Fruit fly (Drosophila melanogaster) whole organism, embryonic: ENCODE data around the gene CG10984.

Experiments
- Ada2b ChIP-seq: fragments of 200-800 bp; sonication (Bioruptor generic); IDR thresholded peaks from 2 replicates; pipeline ENCODE4 v1.3.6; 2022; ENCODE audit warnings: missing biosample characterization, missing genetic modification characterization
- Asciz ChIP-seq: fragments of 200-800 bp; sonication (Bioruptor generic); optimal IDR thresholded peaks from 2 replicates; lab custom pipeline; 2017; ENCODE audit warnings: missing biosample characterization, mild to moderate bottlenecking, missing genetic modification characterization, missing genetic modification reagents
- CG10565 ChIP-seq: fragments of 200-800 bp; sonication (Bioruptor generic); optimal IDR thresholded peaks from 3 replicates; lab custom pipeline; 2016; ENCODE audit warnings: missing biosample characterization, mild to moderate bottlenecking, missing genetic modification characterization
- CG11247 ChIP-seq: fragments of 200-800 bp; sonication (Bioruptor generic); IDR thresholded peaks from 2 replicates; pipeline ENCODE4 v1.3.6; 2022; ENCODE audit warnings: missing biosample characterization, missing genetic modification characterization
- CG11560 ChIP-seq: fragments of 200-800 bp; sonication (Bioruptor generic); IDR thresholded peaks from 3 replicates; pipeline ENCODE4 v1.3.6; 2022; ENCODE audit warnings: missing biosample characterization, missing genetic modification characterization
- CG11695 ChIP-seq: fragments of 200-800 bp; sonication (Bioruptor generic); IDR thresholded peaks from 3 replicates; pipeline ENCODE4 v1.3.6; 2022; ENCODE audit warnings: missing biosample characterization, missing genetic modification characterization
- CG11696 ChIP-seq: fragments of 200-800 bp; sonication (Bioruptor generic); IDR thresholded peaks from 2 replicates; pipeline ENCODE4 v1.3.6; 2022; ENCODE audit warnings: missing biosample characterization, missing genetic modification characterization
- CG12659 ChIP-seq: fragments of 200-800 bp; sonication (Bioruptor generic); optimal IDR thresholded peaks from 3 replicates; lab custom pipeline; 2017; ENCODE audit warnings: mild to moderate bottlenecking, missing biosample characterization, missing genetic modification reagents, missing genetic modification characterization
- CG14050 ChIP-seq: fragments of 200-800 bp; sonication (Bioruptor generic); IDR thresholded peaks from 3 replicates; pipeline ENCODE4 v1.3.6; 2022; ENCODE audit warnings: missing biosample characterization, missing genetic modification characterization
- CG1529 ChIP-seq: fragments of 200-800 bp; sonication (Bioruptor generic); optimal IDR thresholded peaks from 3 replicates; lab custom pipeline; 2018; ENCODE audit warnings: missing biosample characterization, missing genetic modification characterization
- CG1602 ChIP-seq: fragments of 200-800 bp; sonication (Bioruptor generic); optimal IDR thresholded peaks from 3 replicates; lab custom pipeline; 2016; ENCODE audit warnings: missing biosample characterization, missing genetic modification characterization
- CG17328 ChIP-seq: fragments of 200-800 bp; sonication (Bioruptor generic); IDR thresholded peaks from 2 replicates; pipeline ENCODE4 v1.3.6; 2022; ENCODE audit warnings: missing biosample characterization, missing genetic modification characterization
- CG2116 ChIP-seq: fragments of 200-800 bp; sonication (Bioruptor generic); optimal IDR thresholded peaks from 3 replicates; lab custom pipeline; 2018; ENCODE audit warnings: missing biosample characterization, mild to moderate bottlenecking, missing genetic modification characterization
- CG2199 ChIP-seq: fragments of 200-800 bp; sonication (Bioruptor generic); IDR thresholded peaks from 3 replicates; pipeline ENCODE4 v1.3.6; 2022; ENCODE audit warnings: missing biosample characterization, missing genetic modification characterization
- CG30403 ChIP-seq: fragments of 200-800 bp; sonication (Bioruptor generic); optimal IDR thresholded peaks from 3 replicates; lab custom pipeline; 2016; ENCODE audit warnings: missing biosample characterization, missing genetic modification characterization
- CG6254 ChIP-seq: fragments of 200-800 bp; sonication (Bioruptor generic); optimal IDR thresholded peaks from 3 replicates; lab custom pipeline; 2017; ENCODE audit warnings: mild to moderate bottlenecking, missing biosample characterization, missing genetic modification reagents, missing genetic modification characterization
- CG7963 ChIP-seq: fragments of 200-800 bp; sonication (Bioruptor generic); IDR thresholded peaks from 3 replicates; pipeline ENCODE4 v1.3.6; 2022; ENCODE audit warnings: missing biosample characterization, missing genetic modification characterization; ENCODE audit not compliant: partially characterized antibody
- CG8290 ChIP-seq, 3 experiments: fragments of 200-800 bp; sonication (Bioruptor generic); optimal IDR thresholded peaks; 2 replicates each; lab custom pipeline; 2016 to 2019; ENCODE audit warnings: missing biosample characterization in 3 of 3, missing genetic modification characterization in 3 of 3, mild to moderate bottlenecking in 2 of 3, moderate library complexity in 1 of 3
- CG9727 ChIP-seq: fragments of 200-800 bp; sonication (Bioruptor generic); optimal IDR thresholded peaks from 3 replicates; lab custom pipeline; 2017; ENCODE audit warnings: missing biosample characterization, mild to moderate bottlenecking, missing genetic modification characterization
- CG9797 ChIP-seq: fragments of 200-800 bp; sonication (Bioruptor generic); optimal IDR thresholded peaks from 3 replicates; lab custom pipeline; 2018; ENCODE audit warnings: missing biosample characterization, mild to moderate bottlenecking, missing genetic modification characterization
- D19A ChIP-seq: fragments of 200-800 bp; optimal IDR thresholded peaks from 3 replicates; lab custom pipeline; 2019; ENCODE audit warnings: missing biosample characterization, mild to moderate bottlenecking, missing genetic modification characterization, moderate library complexity
- Dip2 ChIP-seq: fragments of 200-800 bp; sonication (Bioruptor generic); IDR thresholded peaks from 2 replicates; pipeline ENCODE4 v1.3.6; 2022; ENCODE audit warnings: missing biosample characterization, missing genetic modification characterization
- Doc3 ChIP-seq: fragments of 200-800 bp; sonication (Bioruptor generic); IDR thresholded peaks from 3 replicates; pipeline ENCODE4 v1.3.6; 2022; ENCODE audit warnings: missing biosample characterization, missing genetic modification characterization; ENCODE audit not compliant: partially characterized antibody
- Dref ChIP-seq: fragments of 200-800 bp; sonication (Bioruptor generic); IDR thresholded peaks from 2 replicates; pipeline ENCODE4 v1.3.6; 2022; ENCODE audit warnings: missing biosample characterization, missing genetic modification characterization
- GATAe ChIP-seq: fragments of 200-800 bp; sonication (Bioruptor generic); conservative IDR thresholded peaks from 2 replicates; pipeline ENCODE4 v1.3.6; 2022; ENCODE audit warnings: missing biosample characterization, missing genetic modification characterization
- Neu2 ChIP-seq: fragments of 200-800 bp; sonication (Bioruptor generic); optimal IDR thresholded peaks from 3 replicates; lab custom pipeline; 2016; ENCODE audit warnings: missing biosample characterization, missing genetic modification characterization, borderline replicate concordance
- Oaz ChIP-seq: fragments of 200-800 bp; sonication (Bioruptor generic); IDR thresholded peaks from 2 replicates; pipeline ENCODE4 v1.3.6; 2022; ENCODE audit warnings: missing biosample characterization, missing genetic modification characterization
- Six4 ChIP-seq: fragments of 200-800 bp; sonication (Bioruptor generic); optimal IDR thresholded peaks from 2 replicates; lab custom pipeline; 2016; ENCODE audit warnings: missing biosample characterization, missing genetic modification characterization
- amos ChIP-seq: fragments of 200-800 bp; sonication (Bioruptor generic); IDR thresholded peaks from 2 replicates; pipeline ENCODE4 v1.3.6; 2022; ENCODE audit warnings: missing biosample characterization, missing genetic modification characterization; ENCODE audit not compliant: partially characterized antibody
- ash1 ChIP-seq: fragments of 200-800 bp; sonication (Bioruptor generic); optimal IDR thresholded peaks from 2 replicates; lab custom pipeline; 2018; ENCODE audit warnings: missing biosample characterization, mild to moderate bottlenecking, missing genetic modification characterization
- chinmo ChIP-seq: fragments of 200-800 bp; sonication (Bioruptor generic); IDR thresholded peaks from 4 replicates; pipeline ENCODE4 v1.3.6; 2022; ENCODE audit warnings: missing biosample characterization, missing genetic modification characterization; ENCODE audit not compliant: partially characterized antibody
- chm ChIP-seq: fragments of 200-800 bp; sonication (Bioruptor generic); IDR thresholded peaks from 2 replicates; pipeline ENCODE4 v1.3.6; 2022; ENCODE audit warnings: missing biosample characterization, missing genetic modification characterization
- ci ChIP-seq: fragments of 200-800 bp; sonication (Bioruptor generic); IDR thresholded peaks from 3 replicates; pipeline ENCODE4 v1.3.6; 2022; ENCODE audit warnings: missing biosample characterization, missing genetic modification characterization
- da ChIP-seq: fragments of 200-800 bp; sonication (Bioruptor generic); optimal IDR thresholded peaks from 2 replicates; lab custom pipeline; 2016; ENCODE audit warnings: missing biosample characterization, missing genetic modification characterization
- dan ChIP-seq: fragments of 200-800 bp; sonication (Bioruptor generic); IDR thresholded peaks from 2 replicates; pipeline ENCODE4 v1.3.6; 2022; ENCODE audit warnings: missing biosample characterization, missing genetic modification characterization
- dpn ChIP-seq, 2 experiments: fragments of 200-800 bp; sonication (Bioruptor generic); optimal IDR thresholded peaks; 3 replicates each; lab custom pipeline; 2016; ENCODE audit warnings: missing biosample characterization in 2 of 2, missing genetic modification characterization in 2 of 2
- exex ChIP-seq: fragments of 200-800 bp; sonication (Bioruptor generic); optimal IDR thresholded peaks from 4 replicates; lab custom pipeline; 2018; ENCODE audit warnings: missing biosample characterization, mild to moderate bottlenecking, missing genetic modification characterization, moderate library complexity
- gfzf ChIP-seq: fragments of 200-800 bp; sonication (Bioruptor generic); optimal IDR thresholded peaks from 2 replicates; lab custom pipeline; 2016; ENCODE audit warnings: missing biosample characterization, mild to moderate bottlenecking, missing genetic modification characterization, moderate library complexity
- grn ChIP-seq: fragments of 200-800 bp; sonication (Bioruptor generic); optimal IDR thresholded peaks from 3 replicates; lab custom pipeline; 2017; ENCODE audit warnings: missing biosample characterization, missing genetic modification characterization
- gro ChIP-seq: fragments of 200-800 bp; sonication (Bioruptor generic); optimal IDR thresholded peaks from 2 replicates; lab custom pipeline; 2016; ENCODE audit warnings: missing biosample characterization, missing genetic modification characterization
- her ChIP-seq: fragments of 200-800 bp; sonication (Bioruptor generic); optimal IDR thresholded peaks from 2 replicates; lab custom pipeline; 2016; ENCODE audit warnings: missing biosample characterization, missing genetic modification characterization
- kay ChIP-seq: fragments of 200-800 bp; sonication (Bioruptor generic); optimal IDR thresholded peaks from 2 replicates; lab custom pipeline; 2016; ENCODE audit warnings: missing biosample characterization, missing genetic modification characterization
- mirr ChIP-seq: fragments of 200-800 bp; sonication (Bioruptor generic); optimal IDR thresholded peaks from 3 replicates; lab custom pipeline; 2018; ENCODE audit warnings: missing biosample characterization, mild to moderate bottlenecking, missing genetic modification characterization
- nau ChIP-seq: fragments of 200-800 bp; sonication (Bioruptor generic); optimal IDR thresholded peaks from 3 replicates; lab custom pipeline; 2017; ENCODE audit warnings: missing biosample characterization, mild to moderate bottlenecking, missing genetic modification characterization, missing genetic modification reagents
- row ChIP-seq: fragments of 200-800 bp; sonication (Bioruptor generic); IDR thresholded peaks from 3 replicates; pipeline ENCODE4 v1.3.6; 2022; ENCODE audit warnings: missing biosample characterization, missing genetic modification characterization
- twi ChIP-seq: fragments of 200-800 bp; optimal IDR thresholded peaks from 2 replicates; lab custom pipeline; 2019; ENCODE audit warnings: missing biosample characterization, mild to moderate bottlenecking, missing genetic modification characterization, moderate library complexity
- vnd ChIP-seq: fragments of 200-800 bp; sonication (Bioruptor generic); IDR thresholded peaks from 3 replicates; pipeline ENCODE4 v1.3.6; 2022; ENCODE audit warnings: missing biosample characterization, missing genetic modification characterization; ENCODE audit not compliant: partially characterized antibody
- vvl ChIP-seq: fragments of 200-800 bp; sonication (Bioruptor generic); IDR thresholded peaks from 2 replicates; pipeline ENCODE4 v1.3.6; 2022; ENCODE audit warnings: missing biosample characterization, missing genetic modification characterization

Gene CG10984

dm6 chr3L:12749567-12750535 lies at the start of gene CG10984, which contains the start of gene Klc (continued):
- TF ChIP-seq CG8290 (GFP tag; optimal IDR thresholded peaks at IDR 0.05; lab: Kevin White, UChicago) (no peak), CG8290 (tag; optimal IDR thresholded peaks at IDR 0.05; lab: Kevin White, UChicago) (no peak), Neu2 (GFP tag; lab: Kevin White, UChicago) (no peak), Ada2b (GFP tag; lab: Robert Waterston, UW) (peak; percentile 73), CG14050 (GFP tag; lab: Robert Waterston, UW) (no peak), CG1602 (peak; percentile 39), mirr (no peak), CG11560 (tag; lab: Robert Waterston, UW) (no peak), chm (GFP tag; lab: Robert Waterston, UW) (no peak; the same call in 1 of the 2 replicates), row (peak; percentile 79), CG1529 (no peak), CG11696 (GFP tag; lab: Robert Waterston, UW) (0 out of 2 replicates have a peak, but pooled peaks have one; percentile 40), D19A (tag; lab: Kevin White, UChicago) (peak; percentile 69), dan (GFP tag; lab: Robert Waterston, UW) (no peak), CG9727 (no peak), twi (tag; lab: Kevin White, UChicago) (no peak), gro (GFP tag; lab: Kevin White, UChicago) (peak; percentile 64), dpn (GFP tag; optimal IDR thresholded peaks at IDR 0.05; lab: Kevin White, UChicago) (peak; percentile 24 to 57), gfzf (GFP tag; lab: Kevin White, UChicago) (peak; percentile 90), CG11247 (GFP tag; lab: Robert Waterston, UW) (no peak; the same call in none of the 2 replicates), GATAe (GFP tag; lab: Robert Waterston, UW) (no peak; the same call in 1 of the 2 replicates), chinmo (no peak), Asciz (GFP tag; lab: Kevin White, UChicago) (peak; percentile 51), grn (GFP tag; lab: Kevin White, UChicago) (peak; percentile 22), amos (GFP tag; lab: Robert Waterston, UW) (no peak), CG10565 (no peak), Six4 (GFP tag; lab: Kevin White, UChicago) (peak; percentile 56), da (no peak), vnd (GFP tag; lab: Robert Waterston, UW) (no peak), ash1 (no peak), CG6254 (GFP tag; lab: Kevin White, UChicago) (no peak), Dip2 (GFP tag; lab: Robert Waterston, UW) (no peak), vvl (GFP tag; lab: Robert Waterston, UW) (peak; percentile 88), CG9797 (GFP tag; lab: Kevin White, UChicago) (peak; percentile 80), Dref (GFP tag; lab: Robert Waterston, UW) (no peak), CG7963 (GFP tag; lab: Robert Waterston, UW) (no peak), ci (GFP tag; lab: Robert Waterston, UW) (no peak), kay (GFP tag; lab: Kevin White, UChicago) (peak; percentile 90), nau (GFP tag; lab: Kevin White, UChicago) (peak; percentile 69), Oaz (peak; percentile 45; the same call in 1 of the 2 replicates), CG2116 (GFP tag; lab: Kevin White, UChicago) (peak; percentile 21), Doc3 (no peak), CG2199 (GFP tag; lab: Robert Waterston, UW) (no peak), exex (peak; percentile 38), CG11695 (GFP tag; lab: Robert Waterston, UW) (peak; percentile 72; the same call in 2 of the 3 replicates), CG12659 (GFP tag; lab: Kevin White, UChicago) (peak; percentile 63), CG17328 (GFP tag; lab: Robert Waterston, UW) (peak; percentile 60), CG30403 (GFP tag; lab: Kevin White, UChicago) (peak; percentile 54), her (GFP tag; lab: Kevin White, UChicago) (peak; percentile 53)
